Fruit fly (Drosophila melanogaster) whole organism, embryonic: ENCODE results near the gene MAGE.

Experiments
- Bteb2 ChIP-seq: fragments of 200-800 bp; sonication (Bioruptor generic); optimal IDR thresholded peaks from 2 replicates; lab custom pipeline; 2016; ENCODE audit warnings: missing biosample characterization, missing genetic modification characterization
- CG13775 ChIP-seq: fragments of 200-800 bp; sonication (Bioruptor generic); optimal IDR thresholded peaks from 3 replicates; lab custom pipeline; 2017; ENCODE audit warnings: missing biosample characterization, mild to moderate bottlenecking, missing genetic modification characterization
- CG15269 ChIP-seq: fragments of 200-800 bp; sonication (Bioruptor generic); optimal IDR thresholded peaks from 2 replicates; lab custom pipeline; 2018; ENCODE audit warnings: missing biosample characterization, mild to moderate bottlenecking, missing genetic modification characterization, moderate library complexity
- CG1529 ChIP-seq: fragments of 200-800 bp; sonication (Bioruptor generic); optimal IDR thresholded peaks from 3 replicates; lab custom pipeline; 2018; ENCODE audit warnings: missing biosample characterization, missing genetic modification characterization
- CG17568 ChIP-seq: fragments of 200-800 bp; sonication (Bioruptor generic); optimal IDR thresholded peaks from 2 replicates; lab custom pipeline; 2018; ENCODE audit warnings: missing biosample characterization, mild to moderate bottlenecking, missing genetic modification characterization, moderate library complexity
- CG4282 ChIP-seq: fragments of 200-800 bp; sonication (Bioruptor generic); optimal IDR thresholded peaks from 2 replicates; lab custom pipeline; 2016; ENCODE audit warnings: missing biosample characterization, missing genetic modification characterization
- CG43689 ChIP-seq: fragments of 200-800 bp; sonication (Bioruptor generic); IDR thresholded peaks from 2 replicates; pipeline ENCODE4 v1.3.6; 2022; ENCODE audit warnings: missing biosample characterization, missing genetic modification characterization
- CG6813 ChIP-seq: fragments of 200-800 bp; sonication (Bioruptor generic); optimal IDR thresholded peaks from 2 replicates; lab custom pipeline; 2017; ENCODE audit warnings: missing biosample characterization, missing genetic modification characterization, mild to moderate bottlenecking, moderate library complexity, missing genetic modification reagents
- CG9727 ChIP-seq: fragments of 200-800 bp; sonication (Bioruptor generic); optimal IDR thresholded peaks from 3 replicates; lab custom pipeline; 2017; ENCODE audit warnings: missing biosample characterization, mild to moderate bottlenecking, missing genetic modification characterization
- CrebB ChIP-seq: fragments of 200-800 bp; sonication (Bioruptor generic); optimal IDR thresholded peaks from 3 replicates; lab custom pipeline; 2018; ENCODE audit warnings: missing biosample characterization, mild to moderate bottlenecking, missing genetic modification characterization
- Gug ChIP-seq: fragments of 200-800 bp; sonication (Bioruptor generic); IDR thresholded peaks from 4 replicates; pipeline ENCODE4 v1.3.6; 2022; ENCODE audit warnings: missing biosample characterization, missing genetic modification characterization
- H15 ChIP-seq: fragments of 200-800 bp; sonication (Bioruptor generic); IDR thresholded peaks from 3 replicates; pipeline ENCODE4 v1.3.6; 2022; ENCODE audit warnings: missing biosample characterization, missing genetic modification characterization
- HLH3B ChIP-seq: fragments of 200-800 bp; sonication (Bioruptor generic); IDR thresholded peaks from 2 replicates; pipeline ENCODE4 v1.3.6; 2022; ENCODE audit warnings: missing biosample characterization, missing genetic modification characterization
- HLH4C ChIP-seq: fragments of 200-800 bp; sonication (Bioruptor generic); IDR thresholded peaks from 3 replicates; pipeline ENCODE4 v1.3.6; 2022; ENCODE audit warnings: missing biosample characterization, missing genetic modification characterization; ENCODE audit not compliant: partially characterized antibody
- Hmx ChIP-seq: fragments of 200-800 bp; sonication (Bioruptor generic); optimal IDR thresholded peaks from 2 replicates; lab custom pipeline; 2016; ENCODE audit warnings: missing biosample characterization, missing genetic modification characterization
- Med ChIP-seq: fragments of 200-800 bp; sonication (Bioruptor generic); peaks from one replicate; lab custom pipeline; 2016; ENCODE audit warnings: missing biosample characterization, missing genetic modification characterization, mild to moderate bottlenecking, inconsistent platforms, moderate library complexity
- Neu2 ChIP-seq: fragments of 200-800 bp; sonication (Bioruptor generic); optimal IDR thresholded peaks from 3 replicates; lab custom pipeline; 2016; ENCODE audit warnings: missing biosample characterization, missing genetic modification characterization, borderline replicate concordance
- Nf-YB ChIP-seq: fragments of 200-800 bp; sonication (Bioruptor generic); optimal IDR thresholded peaks from 3 replicates; lab custom pipeline; 2019; ENCODE audit warnings: missing biosample characterization, mild to moderate bottlenecking, missing genetic modification characterization, moderate library complexity
- NfI ChIP-seq: fragments of 200-800 bp; sonication (Bioruptor generic); optimal IDR thresholded peaks from 3 replicates; lab custom pipeline; 2018; ENCODE audit warnings: missing biosample characterization, mild to moderate bottlenecking, missing genetic modification characterization, moderate library complexity
- Oaz ChIP-seq: fragments of 200-800 bp; sonication (Bioruptor generic); IDR thresholded peaks from 2 replicates; pipeline ENCODE4 v1.3.6; 2022; ENCODE audit warnings: missing biosample characterization, missing genetic modification characterization
- abd-A ChIP-seq: fragments of 200-800 bp; sonication (Bioruptor generic); optimal IDR thresholded peaks from 3 replicates; lab custom pipeline; 2019; ENCODE audit warnings: missing biosample characterization, mild to moderate bottlenecking, missing genetic modification characterization, moderate library complexity
- ac ChIP-seq: fragments of 200-800 bp; sonication (Bioruptor generic); optimal IDR thresholded peaks from 3 replicates; lab custom pipeline; 2017; ENCODE audit warnings: missing biosample characterization, mild to moderate bottlenecking, missing genetic modification characterization
- bbx ChIP-seq: fragments of 200-800 bp; sonication (Bioruptor generic); IDR thresholded peaks from 2 replicates; pipeline ENCODE4 v1.3.6; 2022; ENCODE audit warnings: missing biosample characterization, missing genetic modification characterization; ENCODE audit not compliant: partially characterized antibody
- bcd ChIP-seq: fragments of 200-800 bp; sonication (Bioruptor generic); optimal IDR thresholded peaks from 2 replicates; lab custom pipeline; 2017; ENCODE audit warnings: missing biosample characterization, mild to moderate bottlenecking, missing genetic modification characterization
- bowl ChIP-seq: fragments of 200-800 bp; sonication (Bioruptor generic); IDR thresholded peaks from 2 replicates; pipeline ENCODE4 v1.3.6; 2022; ENCODE audit warnings: missing biosample characterization, missing genetic modification characterization
- danr ChIP-seq: fragments of 200-800 bp; sonication (Bioruptor generic); IDR thresholded peaks from 2 replicates; pipeline ENCODE4 v1.3.6; 2022; ENCODE audit warnings: missing biosample characterization, missing genetic modification characterization
- grn ChIP-seq: fragments of 200-800 bp; sonication (Bioruptor generic); optimal IDR thresholded peaks from 3 replicates; lab custom pipeline; 2017; ENCODE audit warnings: missing biosample characterization, missing genetic modification characterization
- gt ChIP-seq: fragments of 200-800 bp; sonication (Bioruptor generic); IDR thresholded peaks from 2 replicates; pipeline ENCODE4 v1.3.6; 2022; ENCODE audit warnings: missing biosample characterization, missing genetic modification characterization
- h ChIP-seq: fragments of >200 bp; optimal IDR thresholded peaks from 2 replicates; lab custom pipeline; 2017
- hb ChIP-seq: fragments of 200-800 bp; sonication (Bioruptor generic); IDR thresholded peaks from 3 replicates; pipeline ENCODE4 v1.3.6; 2022; ENCODE audit warnings: missing biosample characterization, missing genetic modification characterization; ENCODE audit not compliant: partially characterized antibody
- klu ChIP-seq: fragments of 200-800 bp; sonication (Bioruptor generic); IDR thresholded peaks from 2 replicates; pipeline ENCODE4 v1.3.6; 2022; ENCODE audit warnings: missing biosample characterization, missing genetic modification characterization
- onecut ChIP-seq: fragments of 200-800 bp; sonication (Bioruptor generic); IDR thresholded peaks from 2 replicates; pipeline ENCODE4 v1.3.6; 2022; ENCODE audit warnings: missing biosample characterization, missing genetic modification characterization
- pb ChIP-seq: fragments of 200-800 bp; sonication (Bioruptor generic); optimal IDR thresholded peaks from 3 replicates; lab custom pipeline; 2016; ENCODE audit warnings: missing biosample characterization, missing genetic modification characterization
- pho ChIP-seq: fragments of 200-800 bp; sonication (Bioruptor generic); optimal IDR thresholded peaks from 2 replicates; lab custom pipeline; 2016; ENCODE audit warnings: missing biosample characterization, missing genetic modification characterization
- pum ChIP-seq: fragments of 200-800 bp; sonication (Bioruptor generic); optimal IDR thresholded peaks from 2 replicates; lab custom pipeline; 2016; ENCODE audit warnings: missing biosample characterization, missing genetic modification characterization
- sna ChIP-seq: fragments of 200-800 bp; sonication (Bioruptor generic); IDR thresholded peaks from 2 replicates; pipeline ENCODE4 v1.3.6; 2022; ENCODE audit warnings: missing biosample characterization, missing genetic modification characterization; ENCODE audit not compliant: partially characterized antibody
- tgo ChIP-seq: fragments of 200-800 bp; sonication (Bioruptor generic); IDR thresholded peaks from 3 replicates; pipeline ENCODE4 v1.3.6; 2022; ENCODE audit warnings: missing biosample characterization, missing genetic modification characterization
- tll ChIP-seq, 2 experiments: fragments of 200-800 bp in 1 of 2; fragments of >200 bp in 1 of 2; sonication (Bioruptor generic) in 1 of 2; optimal IDR thresholded peaks; 2 replicates each; lab custom pipeline; 2017 to 2019; ENCODE audit warnings: missing biosample characterization in 2 of 2, missing genetic modification characterization in 2 of 2, mild to moderate bottlenecking in 1 of 2, moderate library complexity in 1 of 2
- z ChIP-seq: fragments of 200-800 bp; sonication (Bioruptor generic); IDR thresholded peaks from 3 replicates; pipeline ENCODE4 v1.3.6; 2022; ENCODE audit warnings: missing biosample characterization, missing genetic modification characterization
- zen2 ChIP-seq: fragments of 200-800 bp; sonication (Bioruptor generic); IDR thresholded peaks from 3 replicates; pipeline ENCODE4 v1.3.6; 2022; ENCODE audit warnings: missing biosample characterization, missing genetic modification characterization; ENCODE audit not compliant: partially characterized antibody

The MAGE gene

dm6 chr3R:7123073-7123572 is 31.9 kb downstream of the MAGE start (continued):
- TF ChIP-seq CG1529 (GFP tag; lab: Kevin White, UChicago): no peak
- no peak for TF ChIP-seq zen2 (GFP tag; lab: Robert Waterston, UW)
- TF ChIP-seq pb: no peak
- TF ChIP-seq pho (GFP tag; lab: Kevin White, UChicago): no peak
- TF ChIP-seq abd-A (tag; lab: Kevin White, UChicago): peak; percentile 4
- no peak for TF ChIP-seq CG13775 (GFP tag; lab: Kevin White, UChicago)
- no peak for TF ChIP-seq tgo (GFP tag; lab: Robert Waterston, UW)
- no peak for TF ChIP-seq klu (GFP tag; lab: Robert Waterston, UW)
- TF ChIP-seq H15 (GFP tag; lab: Robert Waterston, UW): no peak
- no peak for TF ChIP-seq h (lab: Kevin White, UChicago)
- no peak for TF ChIP-seq gt (GFP tag; lab: Robert Waterston, UW)
- peak; percentile 97 for TF ChIP-seq onecut (GFP tag; lab: Robert Waterston, UW)
- TF ChIP-seq Hmx: no peak
- TF ChIP-seq HLH3B (GFP tag; lab: Robert Waterston, UW): no peak
- no peak for TF ChIP-seq CG6813 (GFP tag; lab: Kevin White, UChicago)
- peak; percentile 51 for TF ChIP-seq Med (GFP tag; lab: Kevin White, UChicago)
- TF ChIP-seq Neu2 (GFP tag; lab: Kevin White, UChicago): no peak
- no peak for TF ChIP-seq bcd
- TF ChIP-seq CG4282: no peak
- no peak for TF ChIP-seq Bteb2 (GFP tag; lab: Kevin White, UChicago)
- no peak for TF ChIP-seq tll (GFP tag; optimal IDR thresholded peaks at IDR 0.05; lab: Kevin White, UChicago)
- TF ChIP-seq grn (GFP tag; lab: Kevin White, UChicago): no peak
- no peak for TF ChIP-seq ac (GFP tag; lab: Kevin White, UChicago)
- TF ChIP-seq Oaz (GFP tag; lab: Robert Waterston, UW): no peak
- TF ChIP-seq CG43689: no peak
- TF ChIP-seq bowl: no peak
- no peak for TF ChIP-seq CG9727 (GFP tag; lab: Kevin White, UChicago)
- TF ChIP-seq CG15269 (tag; lab: Kevin White, UChicago): no peak
- no peak for TF ChIP-seq sna (GFP tag; lab: Robert Waterston, UW)
- TF ChIP-seq Nf-YB (GFP tag; lab: Kevin White, UChicago): no peak
- TF ChIP-seq NfI (GFP tag; lab: Kevin White, UChicago): no peak
- no peak for TF ChIP-seq danr (GFP tag; lab: Robert Waterston, UW)
- no peak for TF ChIP-seq Gug
- no peak for TF ChIP-seq bbx (GFP tag; lab: Robert Waterston, UW)
- no peak for TF ChIP-seq CrebB (tag; lab: Kevin White, UChicago)
- no peak for TF ChIP-seq z (GFP tag; lab: Robert Waterston, UW)
- TF ChIP-seq pum (GFP tag; lab: Kevin White, UChicago): no peak
- peak; percentile 10; the same call in 1 of the 3 replicates for TF ChIP-seq HLH4C (GFP tag; lab: Robert Waterston, UW)
- TF ChIP-seq hb (GFP tag; lab: Robert Waterston, UW): no peak
- no peak for TF ChIP-seq CG17568 (GFP tag; lab: Kevin White, UChicago)
